Fruit fly (Drosophila melanogaster) whole organism, embryonic: ENCODE measurements around the gene CG17032.

Experiments
- Ada2b ChIP-seq: fragments of 200-800 bp; sonication (Bioruptor generic); IDR thresholded peaks from 2 replicates; pipeline ENCODE4 v1.3.6; 2022; ENCODE audit warnings: missing biosample characterization, missing genetic modification characterization
- Bdp1 ChIP-seq: fragments of 200-800 bp; sonication (Bioruptor generic); optimal IDR thresholded peaks from 3 replicates; lab custom pipeline; 2016; ENCODE audit warnings: missing biosample characterization, missing genetic modification characterization
- CG10274 ChIP-seq: fragments of 200-800 bp; sonication (Bioruptor generic); optimal IDR thresholded peaks from 3 replicates; lab custom pipeline; 2017; ENCODE audit warnings: missing biosample characterization, mild to moderate bottlenecking, missing genetic modification characterization
- CG10959 ChIP-seq: fragments of 200-800 bp; sonication (Bioruptor generic); IDR thresholded peaks from 2 replicates; pipeline ENCODE4 v1.3.6; 2022; ENCODE audit warnings: missing biosample characterization, missing genetic modification characterization
- CG11093 ChIP-seq: fragments of 200-800 bp; sonication (Bioruptor generic); IDR thresholded peaks from 3 replicates; pipeline ENCODE4 v1.3.6; 2022; ENCODE audit warnings: missing biosample characterization, missing genetic modification characterization
- CG12236 ChIP-seq: fragments of 200-800 bp; sonication (Bioruptor generic); optimal IDR thresholded peaks from 2 replicates; lab custom pipeline; 2016; ENCODE audit warnings: missing biosample characterization, missing genetic modification characterization
- CG1233 ChIP-seq: fragments of 200-800 bp; sonication (Bioruptor generic); optimal IDR thresholded peaks from 4 replicates; lab custom pipeline; 2018; ENCODE audit warnings: missing biosample characterization, mild to moderate bottlenecking, missing genetic modification characterization
- CG14014 ChIP-seq: fragments of 200-800 bp; sonication (Bioruptor generic); IDR thresholded peaks from 2 replicates; pipeline ENCODE4 v1.3.6; 2022; ENCODE audit warnings: missing biosample characterization, missing genetic modification characterization
- CG15269 ChIP-seq: fragments of 200-800 bp; sonication (Bioruptor generic); optimal IDR thresholded peaks from 2 replicates; lab custom pipeline; 2018; ENCODE audit warnings: missing biosample characterization, mild to moderate bottlenecking, missing genetic modification characterization, moderate library complexity
- CG1792 ChIP-seq: fragments of 200-800 bp; sonication (Bioruptor generic); optimal IDR thresholded peaks from 2 replicates; lab custom pipeline; 2016; ENCODE audit warnings: missing biosample characterization, missing genetic modification characterization
- CG3065 ChIP-seq: fragments of 200-800 bp; sonication (Bioruptor generic); optimal IDR thresholded peaks from 2 replicates; lab custom pipeline; 2016; ENCODE audit warnings: missing biosample characterization, missing genetic modification characterization
- CG31365 ChIP-seq: fragments of 200-800 bp; sonication (Bioruptor generic); optimal IDR thresholded peaks from 2 replicates; lab custom pipeline; 2018; ENCODE audit warnings: missing biosample characterization, mild to moderate bottlenecking, missing genetic modification characterization
- CG31388 ChIP-seq: fragments of 200-800 bp; sonication (Bioruptor generic); optimal IDR thresholded peaks from 2 replicates; lab custom pipeline; 2016; ENCODE audit warnings: missing biosample characterization, missing genetic modification characterization
- CG33557 ChIP-seq: fragments of 200-800 bp; sonication (Bioruptor generic); optimal IDR thresholded peaks from 2 replicates; lab custom pipeline; 2019; ENCODE audit warnings: missing biosample characterization, mild to moderate bottlenecking, missing genetic modification characterization, moderate library complexity
- CG3407 ChIP-seq: fragments of 200-800 bp; sonication (Bioruptor generic); optimal IDR thresholded peaks from 2 replicates; lab custom pipeline; 2018; ENCODE audit warnings: missing biosample characterization, mild to moderate bottlenecking, missing genetic modification characterization
- CG34376 ChIP-seq: fragments of 200-800 bp; sonication (Bioruptor generic); optimal IDR thresholded peaks from 2 replicates; lab custom pipeline; 2018; ENCODE audit warnings: missing biosample characterization, mild to moderate bottlenecking, missing genetic modification characterization
- CG4424 ChIP-seq: fragments of 200-800 bp; sonication (Bioruptor generic); optimal IDR thresholded peaks from 3 replicates; lab custom pipeline; 2016; ENCODE audit warnings: missing biosample characterization, missing genetic modification characterization
- CG7271 ChIP-seq: fragments of 200-800 bp; sonication (Bioruptor generic); optimal IDR thresholded peaks from 2 replicates; lab custom pipeline; 2018; ENCODE audit warnings: missing biosample characterization, mild to moderate bottlenecking, missing genetic modification characterization, moderate library complexity
- CG7839 ChIP-seq: fragments of 200-800 bp; sonication (Bioruptor generic); optimal IDR thresholded peaks from 3 replicates; lab custom pipeline; 2018; ENCODE audit warnings: missing biosample characterization, mild to moderate bottlenecking, missing genetic modification characterization, moderate library complexity
- CG8765 ChIP-seq: fragments of 200-800 bp; sonication (Bioruptor generic); IDR thresholded peaks from 2 replicates; pipeline ENCODE4 v1.3.6; 2022; ENCODE audit warnings: missing biosample characterization, missing genetic modification characterization
- CG9797 ChIP-seq: fragments of 200-800 bp; sonication (Bioruptor generic); optimal IDR thresholded peaks from 3 replicates; lab custom pipeline; 2018; ENCODE audit warnings: missing biosample characterization, mild to moderate bottlenecking, missing genetic modification characterization
- Dll ChIP-seq: fragments of 200-800 bp; sonication (Bioruptor generic); IDR thresholded peaks from 4 replicates; pipeline ENCODE4 v1.3.6; 2022; ENCODE audit warnings: missing biosample characterization, missing genetic modification characterization; ENCODE audit not compliant: partially characterized antibody
- Doc2 ChIP-seq: fragments of 200-800 bp; sonication (Bioruptor generic); IDR thresholded peaks from 2 replicates; pipeline ENCODE4 v1.3.6; 2022; ENCODE audit warnings: missing biosample characterization, missing genetic modification characterization
- Dref ChIP-seq: fragments of 200-800 bp; sonication (Bioruptor generic); IDR thresholded peaks from 2 replicates; pipeline ENCODE4 v1.3.6; 2022; ENCODE audit warnings: missing biosample characterization, missing genetic modification characterization
- H2.0 ChIP-seq: fragments of 200-800 bp; sonication (Bioruptor generic); IDR thresholded peaks from 2 replicates; pipeline ENCODE4 v1.3.6; 2022; ENCODE audit warnings: missing biosample characterization, missing genetic modification characterization
- HmgZ ChIP-seq: fragments of 200-800 bp; sonication (Bioruptor generic); optimal IDR thresholded peaks from 2 replicates; lab custom pipeline; 2018; ENCODE audit warnings: missing biosample characterization, mild to moderate bottlenecking, missing genetic modification characterization
- Kr ChIP-seq: fragments of 200-800 bp; sonication (Bioruptor generic); optimal IDR thresholded peaks from 2 replicates; lab custom pipeline; 2017; ENCODE audit warnings: missing biosample characterization, mild to moderate bottlenecking, missing genetic modification characterization
- Lpt ChIP-seq: fragments of >200 bp; optimal IDR thresholded peaks from 2 replicates; lab custom pipeline; 2018; ENCODE audit warnings: missing biosample characterization, missing genetic modification characterization
- Max ChIP-seq: fragments of 200-800 bp; sonication (Bioruptor generic); optimal IDR thresholded peaks from 2 replicates; lab custom pipeline; 2016; ENCODE audit warnings: missing biosample characterization, mild to moderate bottlenecking, missing genetic modification characterization
- Med ChIP-seq: fragments of 200-800 bp; sonication (Bioruptor generic); peaks from one replicate; lab custom pipeline; 2016; ENCODE audit warnings: missing biosample characterization, missing genetic modification characterization, mild to moderate bottlenecking, inconsistent platforms, moderate library complexity
- Ptx1 ChIP-seq: fragments of 200-800 bp; sonication (Bioruptor generic); IDR thresholded peaks from 2 replicates; pipeline ENCODE4 v1.3.6; 2022; ENCODE audit warnings: missing biosample characterization, missing genetic modification characterization
- Xbp1 ChIP-seq: fragments of 200-800 bp; sonication (Bioruptor generic); optimal IDR thresholded peaks from 3 replicates; lab custom pipeline; 2016; ENCODE audit warnings: missing biosample characterization, mild to moderate bottlenecking, missing genetic modification characterization
- ab ChIP-seq: fragments of 200-800 bp; sonication (Bioruptor generic); optimal IDR thresholded peaks from 2 replicates; lab custom pipeline; 2016; ENCODE audit warnings: missing biosample characterization, missing genetic modification characterization
- ato ChIP-seq: fragments of 200-800 bp; sonication (Bioruptor generic); IDR thresholded peaks from 2 replicates; pipeline ENCODE4 v1.3.6; 2022; ENCODE audit warnings: missing biosample characterization, missing genetic modification characterization; ENCODE audit not compliant: partially characterized antibody
- bab2 ChIP-seq: fragments of 200-800 bp; sonication (Bioruptor generic); optimal IDR thresholded peaks from 2 replicates; lab custom pipeline; 2016; ENCODE audit warnings: missing biosample characterization, missing genetic modification characterization
- bowl ChIP-seq: fragments of 200-800 bp; sonication (Bioruptor generic); IDR thresholded peaks from 2 replicates; pipeline ENCODE4 v1.3.6; 2022; ENCODE audit warnings: missing biosample characterization, missing genetic modification characterization
- chm ChIP-seq: fragments of 200-800 bp; sonication (Bioruptor generic); IDR thresholded peaks from 2 replicates; pipeline ENCODE4 v1.3.6; 2022; ENCODE audit warnings: missing biosample characterization, missing genetic modification characterization
- cwo ChIP-seq: fragments of 200-800 bp; sonication (Bioruptor generic); optimal IDR thresholded peaks from 3 replicates; lab custom pipeline; 2017; ENCODE audit warnings: missing biosample characterization, missing genetic modification characterization, mild to moderate bottlenecking, moderate library complexity, missing genetic modification reagents
- danr ChIP-seq: fragments of 200-800 bp; sonication (Bioruptor generic); IDR thresholded peaks from 2 replicates; pipeline ENCODE4 v1.3.6; 2022; ENCODE audit warnings: missing biosample characterization, missing genetic modification characterization
- fd64A ChIP-seq: fragments of 200-800 bp; sonication (Bioruptor generic); optimal IDR thresholded peaks from 3 replicates; lab custom pipeline; 2018; ENCODE audit warnings: missing biosample characterization, mild to moderate bottlenecking, missing genetic modification characterization
- her ChIP-seq: fragments of 200-800 bp; sonication (Bioruptor generic); optimal IDR thresholded peaks from 2 replicates; lab custom pipeline; 2016; ENCODE audit warnings: missing biosample characterization, missing genetic modification characterization
- lbe ChIP-seq: fragments of 200-800 bp; sonication (Bioruptor generic); optimal IDR thresholded peaks from 2 replicates; lab custom pipeline; 2016; ENCODE audit warnings: missing biosample characterization, mild to moderate bottlenecking, missing genetic modification characterization
- luna ChIP-seq: fragments of 200-800 bp; sonication (Bioruptor generic); optimal IDR thresholded peaks from 2 replicates; lab custom pipeline; 2016; ENCODE audit warnings: missing biosample characterization, missing genetic modification characterization
- maf-S ChIP-seq: fragments of 200-800 bp; sonication (Bioruptor generic); optimal IDR thresholded peaks from 2 replicates; lab custom pipeline; 2016; ENCODE audit warnings: missing biosample characterization, missing genetic modification characterization
- peb ChIP-seq: fragments of 200-800 bp; sonication (Bioruptor generic); IDR thresholded peaks from 2 replicates; pipeline ENCODE4 v1.3.6; 2022; ENCODE audit warnings: missing biosample characterization, missing genetic modification characterization
- psq ChIP-seq: fragments of 200-800 bp; sonication (Bioruptor generic); optimal IDR thresholded peaks from 2 replicates; lab custom pipeline; 2017; ENCODE audit warnings: missing biosample characterization, missing genetic modification characterization
- pum ChIP-seq: fragments of 200-800 bp; sonication (Bioruptor generic); optimal IDR thresholded peaks from 2 replicates; lab custom pipeline; 2016; ENCODE audit warnings: missing biosample characterization, missing genetic modification characterization
- ro ChIP-seq: fragments of 200-800 bp; sonication (Bioruptor generic); IDR thresholded peaks from 2 replicates; pipeline ENCODE4 v1.3.6; 2022; ENCODE audit warnings: missing biosample characterization, missing genetic modification characterization
- sima ChIP-seq: fragments of 200-800 bp; sonication (Bioruptor generic); optimal IDR thresholded peaks from 2 replicates; lab custom pipeline; 2016; ENCODE audit warnings: missing biosample characterization, missing genetic modification characterization
- tgo ChIP-seq: fragments of 200-800 bp; sonication (Bioruptor generic); IDR thresholded peaks from 3 replicates; pipeline ENCODE4 v1.3.6; 2022; ENCODE audit warnings: missing biosample characterization, missing genetic modification characterization
- wek ChIP-seq: fragments of 200-800 bp; sonication (Bioruptor generic); optimal IDR thresholded peaks from 3 replicates; lab custom pipeline; 2018; ENCODE audit warnings: missing biosample characterization, mild to moderate bottlenecking, missing genetic modification characterization, moderate library complexity
- zfh1 ChIP-seq: fragments of 200-800 bp; sonication (Bioruptor generic); IDR thresholded peaks from 3 replicates; pipeline ENCODE4 v1.3.6; 2022; ENCODE audit warnings: missing biosample characterization, missing genetic modification characterization

Gene CG17032

dm6 chr3L:16001164-16001679, 42.6 kb downstream of the CG17032 start (continued):
- no peak for TF ChIP-seq Kr (GFP tag; lab: Kevin White, UChicago)
- TF ChIP-seq CG10274 (GFP tag; lab: Kevin White, UChicago), result peak; percentile 33
- TF ChIP-seq CG7839, result peak; percentile 86
- peak; percentile 32; the same call in 1 of the 2 replicates for TF ChIP-seq chm (GFP tag; lab: Robert Waterston, UW)
- peak; percentile 74 for TF ChIP-seq CG1792
- no peak for TF ChIP-seq ato (GFP tag; lab: Robert Waterston, UW)
- TF ChIP-seq CG3065, result no peak
- TF ChIP-seq CG1233 (GFP tag; lab: Kevin White, UChicago), result peak; percentile 75
- peak; percentile 48 for TF ChIP-seq sima (GFP tag; lab: Kevin White, UChicago)
- peak; percentile 77 for TF ChIP-seq maf-S (GFP tag; lab: Kevin White, UChicago)
- TF ChIP-seq Lpt (GFP tag; lab: Kevin White, UChicago), result no peak
- no peak for TF ChIP-seq Doc2 (GFP tag; lab: Robert Waterston, UW)
- TF ChIP-seq Ada2b (GFP tag; lab: Robert Waterston, UW), result peak; percentile 68
- TF ChIP-seq CG14014 (GFP tag; lab: Robert Waterston, UW), result peak; percentile 75
- TF ChIP-seq wek (GFP tag; lab: Kevin White, UChicago), result no peak
- no peak for TF ChIP-seq CG33557
- TF ChIP-seq Ptx1 (GFP tag; lab: Robert Waterston, UW), result peak; percentile 76
- TF ChIP-seq CG4424 (GFP tag; lab: Kevin White, UChicago), result peak; percentile 45
- peak; percentile 70 for TF ChIP-seq tgo (GFP tag; lab: Robert Waterston, UW)
- no peak for TF ChIP-seq CG8765 (GFP tag; lab: Robert Waterston, UW)
- TF ChIP-seq CG11093 (GFP tag; lab: Robert Waterston, UW), result 0 out of 3 replicates have a peak, but pooled peaks have one; percentile 63
- peak; percentile 86 for TF ChIP-seq CG34376 (GFP tag; lab: Kevin White, UChicago)
- TF ChIP-seq Dref, result no peak
- no peak for TF ChIP-seq fd64A (GFP tag; lab: Kevin White, UChicago)
- no peak for TF ChIP-seq Dll
- peak; percentile 27 for TF ChIP-seq CG3407 (GFP tag; lab: Kevin White, UChicago)
- no peak for TF ChIP-seq CG7271 (tag; lab: Kevin White, UChicago)
- TF ChIP-seq bowl (GFP tag; lab: Robert Waterston, UW), result no peak
- TF ChIP-seq pum (GFP tag; lab: Kevin White, UChicago), result peak; percentile 63
- TF ChIP-seq cwo (GFP tag; lab: Kevin White, UChicago), result peak; percentile 80
- TF ChIP-seq bab2, result peak; percentile 64
- no peak; the same call in 1 of the 2 replicates for TF ChIP-seq peb (GFP tag; lab: Robert Waterston, UW)
- TF ChIP-seq H2.0 (GFP tag; lab: Robert Waterston, UW), result peak; percentile 51
- no peak for TF ChIP-seq psq (GFP tag; lab: Kevin White, UChicago)
- TF ChIP-seq ab (GFP tag; lab: Kevin White, UChicago), result peak; percentile 23
- no peak for TF ChIP-seq ro
- peak; percentile 29 for TF ChIP-seq CG12236 (GFP tag; lab: Kevin White, UChicago)
- TF ChIP-seq Bdp1 (GFP tag; lab: Kevin White, UChicago), result peak; percentile 4
- no peak for TF ChIP-seq lbe (GFP tag; lab: Kevin White, UChicago)
- TF ChIP-seq CG10959, result no peak
- peak; percentile 90 for TF ChIP-seq CG15269 (tag; lab: Kevin White, UChicago)
- peak; percentile 85 for TF ChIP-seq her
- peak; percentile 61; the same call in 1 of the 2 replicates for TF ChIP-seq danr (GFP tag; lab: Robert Waterston, UW)
- peak; percentile 85 for TF ChIP-seq luna
- no peak for TF ChIP-seq CG31388 (GFP tag; lab: Kevin White, UChicago)
- TF ChIP-seq Med (GFP tag; lab: Kevin White, UChicago), result peak; percentile 96
- peak; percentile 49; the same call in 1 of the 3 replicates for TF ChIP-seq zfh1
- TF ChIP-seq CG31365 (tag; lab: Kevin White, UChicago), result peak; percentile 45
- TF ChIP-seq HmgZ (tag; lab: Kevin White, UChicago), result peak; percentile 83
- peak; percentile 37 for TF ChIP-seq Max (GFP tag; lab: Kevin White, UChicago)
- no peak for TF ChIP-seq CG9797 (GFP tag; lab: Kevin White, UChicago)
- TF ChIP-seq Xbp1 (GFP tag; lab: Kevin White, UChicago), result peak; percentile 67
